Worm (Caenorhabditis elegans): Measurements from ENCODE around the gene npr-22.
A peak's percentile ranks its signal among the peaks of the same experiment; 100 is the strongest.

The npr-22 gene

DNA sequence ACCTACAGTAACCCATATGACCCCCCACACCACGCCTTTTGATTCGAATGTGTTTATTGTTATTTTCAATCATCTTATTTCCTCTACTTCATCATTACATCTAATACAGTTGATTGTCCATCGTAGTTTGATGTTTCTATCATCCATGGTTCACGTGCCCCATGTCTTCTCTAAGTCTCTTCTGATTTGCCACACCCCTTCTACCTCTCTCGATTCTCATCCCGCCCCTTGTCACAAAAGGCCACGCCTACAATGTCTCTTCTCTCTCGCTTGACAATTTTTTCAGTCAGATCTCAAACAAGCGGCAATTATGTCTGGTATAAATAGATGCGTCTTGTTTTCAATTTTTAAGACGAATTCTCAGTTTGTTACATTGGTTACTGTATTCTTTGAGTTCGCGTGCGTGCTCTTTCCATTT, 24.2 kb upstream of the npr-22 start:
- TF ChIP-seq nhr-237 (tag; optimal IDR thresholded peaks at IDR 0.05), result no peak
- TF ChIP-seq ceh-28 (tag; optimal IDR thresholded peaks at IDR 0.05), result peak; percentile 42
- TF ChIP-seq snpc-4 (tag; optimal IDR thresholded peaks at IDR 0.05), result no peak
- TF ChIP-seq mml-1 (tag; optimal IDR thresholded peaks at IDR 0.05), result peak; percentile 54
- TF ChIP-seq nhr-12 (tag; optimal IDR thresholded peaks at IDR 0.05), result no peak
- TF ChIP-seq eor-1 (tag; optimal IDR thresholded peaks at IDR 0.05), result no peak
- peak; percentile 78 for TF ChIP-seq elt-2 (tag; optimal IDR thresholded peaks at IDR 0.05)
- no peak for TF ChIP-seq ceh-9 (tag; optimal IDR thresholded peaks at IDR 0.05)
- peak; percentile 73 for TF ChIP-seq nfya-1 (tag; optimal IDR thresholded peaks at IDR 0.05; ENCODE audit: insufficient read depth)
- no peak for TF ChIP-seq hmg-11 (tag; optimal IDR thresholded peaks at IDR 0.05)
- TF ChIP-seq R02D3.7 (tag; optimal IDR thresholded peaks at IDR 0.05), result no peak
- peak; percentile 51 for TF ChIP-seq ama-1 (optimal IDR thresholded peaks at IDR 0.05)
- no peak for TF ChIP-seq nhr-77 (tag; optimal IDR thresholded peaks at IDR 0.05)
- TF ChIP-seq lin-39 (tag; optimal IDR thresholded peaks at IDR 0.05), result no peak
- TF ChIP-seq sea-2 (GFP tag; optimal IDR thresholded peaks at IDR 0.05), result no peak
- no peak for TF ChIP-seq ztf-11 (tag; optimal IDR thresholded peaks at IDR 0.05)
- TF ChIP-seq nhr-11 (tag; optimal IDR thresholded peaks at IDR 0.05), result no peak
- no peak for TF ChIP-seq fkh-2 (tag; optimal IDR thresholded peaks at IDR 0.05)
- TF ChIP-seq egl-5 (tag; optimal IDR thresholded peaks at IDR 0.05), result no peak
- no peak for TF ChIP-seq ceh-82 (tag; optimal IDR thresholded peaks at IDR 0.05)
- peak; percentile 63 for TF ChIP-seq nhr-23 (tag; optimal IDR thresholded peaks at IDR 0.05)
- no peak for TF ChIP-seq unc-39 (tag; optimal IDR thresholded peaks at IDR 0.05)
- TF ChIP-seq tbx-2 (tag; optimal IDR thresholded peaks at IDR 0.05), result no peak
- TF ChIP-seq zag-1 (tag; optimal IDR thresholded peaks at IDR 0.05), result no peak
- TF ChIP-seq nhr-28 (tag; optimal IDR thresholded peaks at IDR 0.05), result no peak
- TF ChIP-seq unc-62 (GFP tag; optimal IDR thresholded peaks at IDR 0.05), result no peak
- TF ChIP-seq elt-1 (tag; optimal IDR thresholded peaks at IDR 0.05), result no peak
- no peak for TF ChIP-seq nhr-67 (tag; optimal IDR thresholded peaks at IDR 0.05)
- no peak for TF ChIP-seq daf-12 (tag; optimal IDR thresholded peaks at IDR 0.05)
- TF ChIP-seq ztf-4 (tag; optimal IDR thresholded peaks at IDR 0.05), result no peak
- no peak for TF ChIP-seq egl-27 (tag; optimal IDR thresholded peaks at IDR 0.05)
- no peak for TF ChIP-seq ZK546.5 (tag; optimal IDR thresholded peaks at IDR 0.05)
- TF ChIP-seq pha-4 (tag; optimal IDR thresholded peaks at IDR 0.05), result no peak
- TF ChIP-seq fkh-10 (GFP tag; optimal IDR thresholded peaks at IDR 0.05), result no peak
- no peak for TF ChIP-seq ceh-16 (tag; optimal IDR thresholded peaks at IDR 0.05)
- peak; percentile 69 for TF ChIP-seq mdl-1 (tag; optimal IDR thresholded peaks at IDR 0.05)
- TF ChIP-seq fos-1 (tag; optimal IDR thresholded peaks at IDR 0.05), result no peak
- TF ChIP-seq lin-15B (tag; optimal IDR thresholded peaks at IDR 0.05), result no peak
- TF ChIP-seq pqm-1 (tag; optimal IDR thresholded peaks at IDR 0.05), result peak; percentile 53
- TF ChIP-seq elt-3 (tag; optimal IDR thresholded peaks at IDR 0.05), result peak in 1 of 3 experiments; percentile 6
- TF ChIP-seq aly-2 (tag; optimal IDR thresholded peaks at IDR 0.05), result no peak
- TF ChIP-seq lsy-12 (tag; optimal IDR thresholded peaks at IDR 0.05), result peak; percentile 32
- TF ChIP-seq skn-1 (tag; optimal IDR thresholded peaks at IDR 0.05), result peak; percentile 23
- no peak for TF ChIP-seq jun-1 (tag; optimal IDR thresholded peaks at IDR 0.05)
- peak; percentile 84 for TF ChIP-seq nhr-43 (tag; optimal IDR thresholded peaks at IDR 0.05; ENCODE audit: poor library complexity, severe bottlenecking)
- TF ChIP-seq nhr-25 (tag; optimal IDR thresholded peaks at IDR 0.05), result peak; percentile 71
- peak; percentile 78 for TF ChIP-seq nhr-76 (tag; optimal IDR thresholded peaks at IDR 0.05)

DNA sequence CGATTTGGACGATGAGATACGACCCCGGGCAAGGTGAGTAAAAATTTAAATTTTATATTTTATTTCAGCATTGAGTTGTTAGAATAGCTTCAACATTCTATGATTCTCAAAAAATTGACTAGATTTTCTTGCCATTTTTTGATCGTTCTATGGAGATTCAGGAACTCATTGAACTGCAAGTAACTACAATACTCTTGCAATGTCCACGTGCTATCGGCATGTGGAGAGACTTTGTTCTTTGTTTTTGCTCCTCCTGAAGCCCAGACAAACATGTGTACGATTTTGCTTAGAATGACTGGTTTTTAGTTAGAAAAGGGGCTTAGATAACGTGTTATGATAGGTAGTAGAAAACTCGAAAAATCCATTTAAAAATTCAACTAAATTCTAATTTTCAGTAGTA, 23.3 kb upstream of the npr-22 start:
- TF ChIP-seq ceh-9 (tag; optimal IDR thresholded peaks at IDR 0.05) (no peak), elt-2 (tag; optimal IDR thresholded peaks at IDR 0.05) (no peak), nhr-12 (tag; optimal IDR thresholded peaks at IDR 0.05) (no peak), nhr-28 (tag; optimal IDR thresholded peaks at IDR 0.05) (no peak), nfya-1 (tag; optimal IDR thresholded peaks at IDR 0.05; ENCODE audit: insufficient read depth) (no peak), unc-39 (tag; optimal IDR thresholded peaks at IDR 0.05) (no peak), lin-15B (tag; optimal IDR thresholded peaks at IDR 0.05) (no peak), egl-5 (tag; optimal IDR thresholded peaks at IDR 0.05) (no peak), nhr-77 (tag; optimal IDR thresholded peaks at IDR 0.05) (no peak), aly-2 (tag; optimal IDR thresholded peaks at IDR 0.05) (no peak), elt-3 (tag; optimal IDR thresholded peaks at IDR 0.05) (no peak), hmg-11 (tag; optimal IDR thresholded peaks at IDR 0.05) (no peak), zag-1 (tag; optimal IDR thresholded peaks at IDR 0.05) (no peak), lsy-12 (tag; optimal IDR thresholded peaks at IDR 0.05) (no peak), nhr-43 (tag; optimal IDR thresholded peaks at IDR 0.05; ENCODE audit: poor library complexity, severe bottlenecking) (no peak), fkh-2 (tag; optimal IDR thresholded peaks at IDR 0.05) (no peak), nhr-23 (tag; optimal IDR thresholded peaks at IDR 0.05) (no peak), pqm-1 (tag; optimal IDR thresholded peaks at IDR 0.05) (no peak), skn-1 (tag; optimal IDR thresholded peaks at IDR 0.05) (no peak)

Data from whole organism, L3 larva.